Worm (Caenorhabditis elegans) whole organism, young adult: ENCODE data around the gene Y116A8C.44.

Experiments used
- B0019.2 ChIP-seq: fragments of 200-800 bp; sonication (Bioruptor generic); conservative IDR thresholded peaks from 2 replicates; pipeline ENCODE4 v1.3.6; 2022; ENCODE audit warnings: missing genetic modification reagents, missing genetic modification characterization, missing compliant biosample characterization
- C06A6.2 ChIP-seq: fragments of 200-800 bp; sonication (Bioruptor generic); conservative IDR thresholded peaks from 2 replicates; pipeline ENCODE4 v1.3.6; 2022; ENCODE audit warnings: missing genetic modification characterization, missing compliant biosample characterization
- F33H1.4 ChIP-seq: fragments of 200-800 bp; sonication (Bioruptor generic); IDR thresholded peaks from 2 replicates; pipeline ENCODE4 v1.3.6; 2022; ENCODE audit warnings: missing genetic modification reagents, missing genetic modification characterization, missing compliant biosample characterization
- F52B5.7 ChIP-seq: sonication (generic microtip); optimal IDR thresholded peaks from 2 replicates; lab custom pipeline; 2016; ENCODE audit warnings: mild to moderate bottlenecking, missing genetic modification characterization, missing compliant biosample characterization
- T07F8.4 ChIP-seq: sonication (generic microtip); optimal IDR thresholded peaks from 2 replicates; lab custom pipeline; 2016; ENCODE audit warnings: mild to moderate bottlenecking, missing genetic modification characterization, moderate library complexity, missing compliant biosample characterization
- Y53G8AR.9 ChIP-seq: fragments of 200-800 bp; sonication (Bioruptor generic); conservative IDR thresholded peaks from 2 replicates; pipeline ENCODE4 v1.3.6; 2022; ENCODE audit warnings: missing genetic modification reagents, missing genetic modification characterization, missing compliant biosample characterization
- Y56A3A.18 ChIP-seq: fragments of 200-800 bp; sonication (Bioruptor generic); IDR thresholded peaks from 2 replicates; pipeline ENCODE4 v1.3.6; 2022; ENCODE audit warnings: missing genetic modification reagents, missing genetic modification characterization, missing compliant biosample characterization
- ama-1 ChIP-seq, 3 experiments: fragments of 150-350 bp in 1 of 3; sonication (generic microtip) in 2 of 3; optimal IDR thresholded peaks; 2 replicates each; lab custom pipeline; 2014 to 2018; ENCODE audit warnings: missing biosample characterization in 2 of 3, missing genetic modification characterization in 2 of 3, missing genetic modification reagents in 2 of 3
- bed-1 ChIP-seq: fragments of 200-800 bp; sonication (Bioruptor generic); IDR thresholded peaks from 2 replicates; pipeline ENCODE4 v1.3.6; 2022; ENCODE audit warnings: missing genetic modification reagents, missing genetic modification characterization, missing compliant biosample characterization
- bed-2 ChIP-seq: fragments of 200-800 bp; sonication (Bioruptor generic); IDR thresholded peaks from 2 replicates; pipeline ENCODE4 v1.3.6; 2022; ENCODE audit warnings: missing genetic modification reagents, missing genetic modification characterization, missing compliant biosample characterization
- ceh-58 ChIP-seq: fragments of 200-800 bp; sonication (Bioruptor generic); IDR thresholded peaks from 2 replicates; pipeline ENCODE4 v1.3.6; 2022; ENCODE audit warnings: missing genetic modification characterization, missing compliant biosample characterization
- ceh-91 ChIP-seq: fragments of 200-800 bp; sonication (Bioruptor generic); IDR thresholded peaks from 2 replicates; pipeline ENCODE4 v1.3.6; 2022; ENCODE audit warnings: missing genetic modification reagents, missing genetic modification characterization, missing compliant biosample characterization
- chd-7 ChIP-seq: sonication (generic microtip); optimal IDR thresholded peaks from 2 replicates; lab custom pipeline; 2016; ENCODE audit warnings: mild to moderate bottlenecking, missing genetic modification characterization, moderate library complexity, missing compliant biosample characterization
- die-1 ChIP-seq: sonication (generic microtip); optimal IDR thresholded peaks from 2 replicates; lab custom pipeline; 2016; ENCODE audit warnings: missing genotype, mild to moderate bottlenecking, missing genetic modification characterization, missing compliant biosample characterization
- dpl-1 ChIP-seq: fragments of 150-350 bp; optimal IDR thresholded peaks from 2 replicates; lab custom pipeline; 2014; ENCODE audit warnings: missing biosample characterization, missing genetic modification reagents, missing genetic modification characterization
- efl-1 ChIP-seq: fragments of 150-350 bp; optimal IDR thresholded peaks from 2 replicates; lab custom pipeline; 2014; ENCODE audit warnings: missing biosample characterization, missing genetic modification reagents, missing genetic modification characterization
- ekl-4 ChIP-seq: fragments of 200-800 bp; sonication (Bioruptor generic); IDR thresholded peaks from 2 replicates; pipeline ENCODE4 v1.3.6; 2022; ENCODE audit warnings: missing genetic modification reagents, missing genetic modification characterization, missing compliant biosample characterization
- ets-4 ChIP-seq: fragments of 200-800 bp; sonication (Bioruptor generic); optimal IDR thresholded peaks from 2 replicates; lab custom pipeline; 2018; ENCODE audit warnings: mild to moderate bottlenecking, missing genetic modification characterization, missing compliant biosample characterization
- fkh-3 ChIP-seq: sonication (generic microtip); optimal IDR thresholded peaks from 2 replicates; lab custom pipeline; 2016; ENCODE audit warnings: mild to moderate bottlenecking, missing genetic modification characterization, missing compliant biosample characterization
- gei-17 ChIP-seq: fragments of 200-800 bp; sonication (Bioruptor generic); optimal IDR thresholded peaks from 2 replicates; lab custom pipeline; 2018; ENCODE audit warnings: mild to moderate bottlenecking, missing genetic modification characterization, missing compliant biosample characterization
- hlh-12 ChIP-seq: sonication (generic microtip); optimal IDR thresholded peaks from 2 replicates; lab custom pipeline; 2016; ENCODE audit warnings: missing genetic modification characterization, missing compliant biosample characterization
- hmg-1.2 ChIP-seq: fragments of 200-800 bp; sonication (Bioruptor generic); IDR thresholded peaks from 2 replicates; pipeline ENCODE4 v1.3.6; 2022; ENCODE audit warnings: missing genetic modification reagents, missing genetic modification characterization, missing compliant biosample characterization
- hrde-1 ChIP-seq: sonication (generic microtip); optimal IDR thresholded peaks from 2 replicates; lab custom pipeline; 2016; ENCODE audit warnings: missing genetic modification characterization, mild to moderate bottlenecking, missing compliant biosample characterization, moderate library complexity, missing genotype, missing genetic modification reagents, borderline replicate concordance
- lag-1 ChIP-seq: fragments of 200-800 bp; sonication (Bioruptor generic); IDR thresholded peaks from 2 replicates; pipeline ENCODE4 v1.3.6; 2022; ENCODE audit warnings: missing genetic modification reagents, missing genetic modification characterization, missing compliant biosample characterization
- let-526 ChIP-seq: fragments of 200-800 bp; sonication (Bioruptor generic); IDR thresholded peaks from 2 replicates; pipeline ENCODE4 v1.3.6; 2022; ENCODE audit warnings: missing genetic modification reagents, missing genetic modification characterization, missing compliant biosample characterization
- lin-26 ChIP-seq: fragments of 200-800 bp; sonication (Bioruptor generic); IDR thresholded peaks from 2 replicates; pipeline ENCODE4 v1.3.6; 2022; ENCODE audit warnings: missing genetic modification reagents, missing genetic modification characterization, missing compliant biosample characterization
- lin-40 ChIP-seq: sonication (generic microtip); optimal IDR thresholded peaks from 2 replicates; lab custom pipeline; 2016; ENCODE audit warnings: missing genetic modification characterization, mild to moderate bottlenecking, missing compliant biosample characterization, missing genotype, missing genetic modification reagents
- madf-6 ChIP-seq: fragments of 200-800 bp; sonication (Bioruptor generic); IDR thresholded peaks from 2 replicates; pipeline ENCODE4 v1.3.6; 2022; ENCODE audit warnings: missing genetic modification reagents, missing genetic modification characterization, missing compliant biosample characterization
- madf-8 ChIP-seq: fragments of 200-800 bp; sonication (Bioruptor generic); conservative IDR thresholded peaks from 2 replicates; pipeline ENCODE4 v1.3.6; 2022; ENCODE audit warnings: missing genetic modification reagents, missing genetic modification characterization, missing compliant biosample characterization
- mel-28 ChIP-seq: sonication (generic microtip); optimal IDR thresholded peaks from 2 replicates; lab custom pipeline; 2016; ENCODE audit warnings: borderline replicate concordance, mild to moderate bottlenecking, missing genetic modification characterization, missing compliant biosample characterization
- mes-4 ChIP-seq: sonication (generic microtip); optimal IDR thresholded peaks from 2 replicates; lab custom pipeline; 2016; ENCODE audit warnings: missing genotype, missing genetic modification characterization, missing compliant biosample characterization
- nfya-1 ChIP-seq: sonication (generic microtip); optimal IDR thresholded peaks from 2 replicates; lab custom pipeline; 2017; ENCODE audit warnings: antibody characterized with exemption, missing compliant biosample characterization, missing genetic modification characterization, borderline replicate concordance; ENCODE audit not compliant: insufficient read depth
- nfya-2 ChIP-seq: fragments of 200-800 bp; sonication (Bioruptor generic); IDR thresholded peaks from 2 replicates; pipeline ENCODE4 v1.3.6; 2022; ENCODE audit warnings: missing genetic modification reagents, missing genetic modification characterization, missing compliant biosample characterization
- nhr-120 ChIP-seq: fragments of 200-800 bp; sonication (Bioruptor generic); IDR thresholded peaks from 2 replicates; pipeline ENCODE4 v1.3.6; 2022; ENCODE audit warnings: missing genetic modification characterization, missing compliant biosample characterization
- nhr-90 ChIP-seq: sonication (generic microtip); optimal IDR thresholded peaks from 2 replicates; lab custom pipeline; 2016; ENCODE audit warnings: missing genotype, mild to moderate bottlenecking, missing genetic modification characterization, missing compliant biosample characterization
- pha-4 ChIP-seq: fragments of 150-350 bp; sonication (generic microtip); optimal IDR thresholded peaks from 2 replicates; lab custom pipeline; 2014; ENCODE audit warnings: missing biosample characterization, missing genetic modification reagents, missing genetic modification characterization
- rpc-1 ChIP-seq, 2 experiments: fragments of 150-350 bp in 1 of 2; sonication (generic microtip) in 1 of 2; optimal IDR thresholded peaks; 2 replicates each; lab custom pipeline; 2014 to 2018; ENCODE audit warnings: missing biosample characterization in 1 of 2, missing genetic modification characterization in 1 of 2, missing genetic modification reagents in 1 of 2, missing genotype in 1 of 2
- snpc-1.3 ChIP-seq: sonication (generic microtip); optimal IDR thresholded peaks from 2 replicates; lab custom pipeline; 2017; ENCODE audit warnings: missing genetic modification characterization, mild to moderate bottlenecking, missing compliant biosample characterization, antibody characterized with exemption, moderate library complexity, missing genotype, missing genetic modification reagents; ENCODE audit not compliant: insufficient read depth
- snpc-3.4 ChIP-seq: sonication (generic microtip); optimal IDR thresholded peaks from 2 replicates; lab custom pipeline; 2017; ENCODE audit warnings: missing genetic modification characterization, mild to moderate bottlenecking, missing compliant biosample characterization, antibody characterized with exemption, moderate library complexity, missing genotype, missing genetic modification reagents
- somi-1 ChIP-seq: fragments of 200-800 bp; sonication (Bioruptor generic); optimal IDR thresholded peaks from 2 replicates; lab custom pipeline; 2018; ENCODE audit warnings: mild to moderate bottlenecking, missing genetic modification characterization, missing compliant biosample characterization
- sptf-2 ChIP-seq: fragments of 200-800 bp; sonication (Bioruptor generic); optimal IDR thresholded peaks from 2 replicates; lab custom pipeline; 2018; ENCODE audit warnings: mild to moderate bottlenecking, missing genetic modification characterization, missing compliant biosample characterization
- tbp1 ChIP-seq: fragments of 200-800 bp; sonication (Bioruptor generic); optimal IDR thresholded peaks from 2 replicates; lab custom pipeline; 2018; ENCODE audit warnings: mild to moderate bottlenecking, missing genetic modification characterization, missing compliant biosample characterization
- unc-62 ChIP-seq: fragments of 150-350 bp; optimal IDR thresholded peaks from 2 replicates; lab custom pipeline; 2014; ENCODE audit warnings: missing biosample characterization, missing genetic modification reagents, missing genetic modification characterization
- xnd-1 ChIP-seq: sonication (generic microtip); optimal IDR thresholded peaks from 2 replicates; lab custom pipeline; 2016; ENCODE audit warnings: missing genotype, missing genetic modification reagents, missing genetic modification characterization, missing compliant biosample characterization
- ztf-25 ChIP-seq: fragments of 200-800 bp; sonication (Bioruptor generic); IDR thresholded peaks from 2 replicates; pipeline ENCODE4 v1.3.6; 2022; ENCODE audit warnings: missing genetic modification reagents, missing genetic modification characterization, missing compliant biosample characterization
- ztf-26 ChIP-seq: sonication (generic microtip); optimal IDR thresholded peaks from 2 replicates; lab custom pipeline; 2017; ENCODE audit warnings: missing genetic modification characterization, missing compliant biosample characterization
- ztf-3 ChIP-seq: fragments of 200-800 bp; sonication (Bioruptor generic); optimal IDR thresholded peaks from 2 replicates; lab custom pipeline; 2018; ENCODE audit warnings: mild to moderate bottlenecking, missing genetic modification characterization, missing compliant biosample characterization

Gene Y116A8C.44

DNA sequence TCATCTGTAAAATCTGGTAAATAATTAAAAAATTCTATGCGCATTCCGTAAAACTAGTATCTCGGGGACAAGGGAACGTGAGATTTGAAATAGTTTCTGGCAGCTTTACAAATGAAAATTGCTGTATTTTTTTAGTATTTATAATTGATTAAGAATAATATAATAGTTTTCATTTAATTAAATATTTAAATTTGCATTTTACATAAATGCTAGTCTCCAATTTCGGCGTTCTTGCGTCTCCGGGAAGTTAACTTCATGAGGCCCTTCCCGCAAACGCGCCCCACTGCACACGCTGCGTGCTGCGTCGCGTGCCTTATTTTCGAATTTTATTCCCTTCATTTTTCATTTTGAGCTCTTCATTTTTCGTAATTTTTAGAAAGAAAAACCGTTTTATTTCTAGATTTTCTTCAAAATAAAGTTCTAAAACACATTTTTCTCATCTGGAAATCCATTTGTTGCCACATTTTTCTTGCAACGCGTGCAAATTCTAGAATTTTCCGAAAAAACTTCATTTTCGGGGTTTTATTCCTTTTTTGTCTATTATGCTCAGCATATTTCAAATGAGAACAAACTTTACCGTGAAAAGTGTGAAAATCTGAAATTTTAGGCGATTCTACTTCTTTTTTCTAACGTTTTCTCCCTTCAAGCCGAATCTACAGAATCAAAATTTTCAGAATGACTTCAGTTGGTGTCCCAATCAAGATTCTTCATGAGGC is 29.6 kb upstream of the Y116A8C.44 start, which contains the start of the genes snx-13 and snr-1:
snx-13 (minus strand) TSS at position 55 of the 716 bp plus-strand sequence.
snr-1 (plus strand) TSS at position 666 of the 716 bp plus-strand sequence.
- TF ChIP-seq madf-6 (peak; percentile 54), somi-1 (GFP tag; lab: Kevin White, UChicago) (peak; percentile 24), dpl-1 (GFP tag; lab: Kevin White, UChicago) (no peak), ztf-25 (no peak), snpc-1.3 (tag; lab: Kevin White, UChicago) (peak; percentile 22), mel-28 (tag; lab: Kevin White, UChicago) (no peak), nfya-1 (tag; lab: Kevin White, UChicago) (no peak), hrde-1 (tag; lab: Kevin White, UChicago) (peak; percentile 42), Y53G8AR.9 (GFP tag; lab: Robert Waterston, UW) (no peak), snpc-3.4 (tag; lab: Kevin White, UChicago) (peak; percentile 57), hlh-12 (tag; lab: Kevin White, UChicago) (no peak), nhr-120 (GFP tag; lab: Robert Waterston, UW) (no peak), tbp1 (peak; percentile 71), pha-4 (tag; lab: Kevin White, UChicago) (no peak), lin-40 (peak; percentile 71), T07F8.4 (tag; lab: Kevin White, UChicago) (peak; percentile 24), let-526 (GFP tag; lab: Robert Waterston, UW) (0 out of 2 replicates have a peak, but pooled peaks have one; percentile 69), fkh-3 (tag; lab: Kevin White, UChicago) (no peak), rpc-1 (optimal IDR thresholded peaks at IDR 0.05; lab: Kevin White, UChicago) (no peak), rpc-1 (tag; optimal IDR thresholded peaks at IDR 0.05; lab: Kevin White, UChicago) (no peak), lag-1 (no peak), sptf-2 (GFP tag; lab: Kevin White, UChicago) (no peak), F33H1.4 (GFP tag; lab: Robert Waterston, UW) (0 out of 2 replicates have a peak, but pooled peaks have one; percentile 18), B0019.2 (0 out of 2 replicates have a peak, but pooled peaks have one; percentile 12), lin-26 (GFP tag; lab: Robert Waterston, UW) (no peak), madf-8 (no peak), ceh-91 (GFP tag; lab: Robert Waterston, UW) (peak; percentile 70; the same call in 1 of the 2 replicates), Y56A3A.18 (GFP tag; lab: Robert Waterston, UW) (no peak), xnd-1 (tag; lab: Kevin White, UChicago) (no peak), nhr-90 (no peak), hmg-1.2 (peak; percentile 52; the same call in 1 of the 2 replicates), ama-1 (optimal IDR thresholded peaks at IDR 0.05; lab: Kevin White, UChicago) (no peak), ama-1 (GFP tag; optimal IDR thresholded peaks at IDR 0.05; lab: Kevin White, UChicago) (no peak), C06A6.2 (GFP tag; lab: Robert Waterston, UW) (no peak), gei-17 (GFP tag; lab: Kevin White, UChicago) (no peak), ztf-26 (tag; lab: Kevin White, UChicago) (no peak), efl-1 (GFP tag; lab: Kevin White, UChicago) (peak; percentile 16), F52B5.7 (no peak), nfya-2 (GFP tag; lab: Robert Waterston, UW) (no peak), bed-1 (no peak), ets-4 (no peak), bed-2 (GFP tag; lab: Robert Waterston, UW) (peak; percentile 77), ekl-4 (GFP tag; lab: Robert Waterston, UW) (peak; percentile 68; the same call in 1 of the 2 replicates), ceh-58 (GFP tag; lab: Robert Waterston, UW) (no peak), mes-4 (tag; lab: Kevin White, UChicago) (no peak), unc-62 (GFP tag; lab: Kevin White, UChicago) (no peak), chd-7 (no peak), die-1 (tag; lab: Kevin White, UChicago) (no peak), ztf-3 (GFP tag; lab: Kevin White, UChicago) (no peak)
